Fruit fly (Drosophila melanogaster) whole organism, embryonic: ENCODE data around the gene Usp5.

Source experiments
- Atf6 ChIP-seq: fragments of 200-800 bp; sonication (Bioruptor generic); IDR thresholded peaks from 2 replicates; pipeline ENCODE4 v1.3.6; 2022; ENCODE audit warnings: missing biosample characterization, missing genetic modification characterization
- BEAF-32 ChIP-seq: fragments of 200-800 bp; sonication (Bioruptor generic); optimal IDR thresholded peaks from 3 replicates; lab custom pipeline; 2017; ENCODE audit warnings: missing biosample characterization, missing genetic modification characterization, mild to moderate bottlenecking, moderate library complexity, missing genetic modification reagents
- C15 ChIP-seq: fragments of 200-800 bp; sonication (Bioruptor generic); IDR thresholded peaks from 3 replicates; pipeline ENCODE4 v1.3.6; 2022; ENCODE audit warnings: missing biosample characterization, missing genetic modification characterization
- CG12155 ChIP-seq: fragments of 200-800 bp; sonication (Bioruptor generic); optimal IDR thresholded peaks from 3 replicates; lab custom pipeline; 2016; ENCODE audit warnings: missing biosample characterization, missing genetic modification characterization
- CG12236 ChIP-seq: fragments of 200-800 bp; sonication (Bioruptor generic); optimal IDR thresholded peaks from 2 replicates; lab custom pipeline; 2016; ENCODE audit warnings: missing biosample characterization, missing genetic modification characterization
- CG1233 ChIP-seq: fragments of 200-800 bp; sonication (Bioruptor generic); optimal IDR thresholded peaks from 4 replicates; lab custom pipeline; 2018; ENCODE audit warnings: missing biosample characterization, mild to moderate bottlenecking, missing genetic modification characterization
- CG12744 ChIP-seq: fragments of 200-800 bp; sonication (Bioruptor generic); optimal IDR thresholded peaks from 2 replicates; lab custom pipeline; 2016; ENCODE audit warnings: missing biosample characterization, missing genetic modification characterization
- CG13287 ChIP-seq: fragments of 200-800 bp; sonication (Bioruptor generic); IDR thresholded peaks from 2 replicates; pipeline ENCODE4 v1.3.6; 2022; ENCODE audit warnings: missing biosample characterization, missing genetic modification characterization; ENCODE audit not compliant: partially characterized antibody
- CG13775 ChIP-seq: fragments of 200-800 bp; sonication (Bioruptor generic); optimal IDR thresholded peaks from 3 replicates; lab custom pipeline; 2017; ENCODE audit warnings: missing biosample characterization, mild to moderate bottlenecking, missing genetic modification characterization
- CG14710 ChIP-seq: fragments of 200-800 bp; sonication (Bioruptor generic); optimal IDR thresholded peaks from 3 replicates; lab custom pipeline; 2019; ENCODE audit warnings: missing biosample characterization, mild to moderate bottlenecking, missing genetic modification characterization, moderate library complexity
- CG16813 ChIP-seq: fragments of 200-800 bp; sonication (Bioruptor generic); IDR thresholded peaks from 3 replicates; pipeline ENCODE4 v1.3.6; 2022; ENCODE audit warnings: missing biosample characterization, missing genetic modification characterization; ENCODE audit not compliant: partially characterized antibody
- CG17328 ChIP-seq: fragments of 200-800 bp; sonication (Bioruptor generic); IDR thresholded peaks from 2 replicates; pipeline ENCODE4 v1.3.6; 2022; ENCODE audit warnings: missing biosample characterization, missing genetic modification characterization
- CG17361 ChIP-seq: fragments of 200-800 bp; sonication (Bioruptor generic); IDR thresholded peaks from 3 replicates; pipeline ENCODE4 v1.3.6; 2022; ENCODE audit warnings: missing biosample characterization, missing genetic modification characterization
- CG17568 ChIP-seq: fragments of 200-800 bp; sonication (Bioruptor generic); optimal IDR thresholded peaks from 2 replicates; lab custom pipeline; 2018; ENCODE audit warnings: missing biosample characterization, mild to moderate bottlenecking, missing genetic modification characterization, moderate library complexity
- CG1792 ChIP-seq: fragments of 200-800 bp; sonication (Bioruptor generic); optimal IDR thresholded peaks from 2 replicates; lab custom pipeline; 2016; ENCODE audit warnings: missing biosample characterization, missing genetic modification characterization
- CG4424 ChIP-seq: fragments of 200-800 bp; sonication (Bioruptor generic); optimal IDR thresholded peaks from 3 replicates; lab custom pipeline; 2016; ENCODE audit warnings: missing biosample characterization, missing genetic modification characterization
- CG8281 ChIP-seq: fragments of 200-800 bp; sonication (Bioruptor generic); optimal IDR thresholded peaks from 2 replicates; lab custom pipeline; 2018; ENCODE audit warnings: missing biosample characterization, mild to moderate bottlenecking, missing genetic modification characterization, moderate library complexity
- CG9727 ChIP-seq: fragments of 200-800 bp; sonication (Bioruptor generic); optimal IDR thresholded peaks from 3 replicates; lab custom pipeline; 2017; ENCODE audit warnings: missing biosample characterization, mild to moderate bottlenecking, missing genetic modification characterization
- Dad ChIP-seq: fragments of 200-800 bp; sonication (Bioruptor generic); optimal IDR thresholded peaks from 3 replicates; lab custom pipeline; 2016; ENCODE audit warnings: missing biosample characterization, missing genetic modification characterization
- Dek ChIP-seq: fragments of 200-800 bp; sonication (Bioruptor generic); optimal IDR thresholded peaks from 3 replicates; lab custom pipeline; 2019; ENCODE audit warnings: missing biosample characterization, mild to moderate bottlenecking, missing genetic modification characterization, moderate library complexity
- Hey ChIP-seq: fragments of 200-800 bp; sonication (Bioruptor generic); optimal IDR thresholded peaks from 3 replicates; lab custom pipeline; 2018; ENCODE audit warnings: missing biosample characterization, mild to moderate bottlenecking, missing genetic modification characterization
- Hsf ChIP-seq: fragments of 200-800 bp; sonication (Bioruptor generic); optimal IDR thresholded peaks from 3 replicates; lab custom pipeline; 2016; ENCODE audit warnings: missing biosample characterization, missing genetic modification characterization
- Jarid2 ChIP-seq: fragments of 200-800 bp; sonication (Bioruptor generic); optimal IDR thresholded peaks from 3 replicates; lab custom pipeline; 2017; ENCODE audit warnings: mild to moderate bottlenecking, missing biosample characterization, missing genetic modification reagents, missing genetic modification characterization
- Lhr ChIP-seq: fragments of 200-800 bp; sonication (Bioruptor generic); optimal IDR thresholded peaks from 3 replicates; lab custom pipeline; 2017; ENCODE audit warnings: mild to moderate bottlenecking, missing biosample characterization, missing genetic modification reagents, missing genetic modification characterization
- MESR4 ChIP-seq: fragments of 200-800 bp; sonication (Bioruptor generic); optimal IDR thresholded peaks from 2 replicates; lab custom pipeline; 2018; ENCODE audit warnings: missing biosample characterization, mild to moderate bottlenecking, missing genetic modification characterization, moderate library complexity
- Pdp1 ChIP-seq, 2 experiments: fragments of 200-800 bp; sonication (Bioruptor generic); optimal IDR thresholded peaks; 3 replicates each; lab custom pipeline; 2016; ENCODE audit warnings: missing biosample characterization in 2 of 2, missing genetic modification characterization in 2 of 2, mild to moderate bottlenecking in 1 of 2, moderate library complexity in 1 of 2
- Sox100B ChIP-seq: fragments of 200-800 bp; sonication (Bioruptor generic); optimal IDR thresholded peaks from 3 replicates; lab custom pipeline; 2018; ENCODE audit warnings: missing biosample characterization, mild to moderate bottlenecking, missing genetic modification characterization
- cato ChIP-seq: fragments of 200-800 bp; sonication (Bioruptor generic); optimal IDR thresholded peaks from 2 replicates; lab custom pipeline; 2016; ENCODE audit warnings: missing biosample characterization, missing genetic modification characterization, borderline replicate concordance
- croc ChIP-seq: fragments of 200-800 bp; sonication (Bioruptor generic); conservative IDR thresholded peaks from 3 replicates; pipeline ENCODE4 v1.3.6; 2022; ENCODE audit warnings: missing biosample characterization, missing genetic modification characterization
- crol ChIP-seq: fragments of 200-800 bp; sonication (Bioruptor generic); IDR thresholded peaks from 2 replicates; pipeline ENCODE4 v1.3.6; 2022; ENCODE audit warnings: missing biosample characterization, missing genetic modification characterization
- dan ChIP-seq: fragments of 200-800 bp; sonication (Bioruptor generic); IDR thresholded peaks from 2 replicates; pipeline ENCODE4 v1.3.6; 2022; ENCODE audit warnings: missing biosample characterization, missing genetic modification characterization
- dati ChIP-seq: fragments of 200-800 bp; sonication (Bioruptor generic); IDR thresholded peaks from 2 replicates; pipeline ENCODE4 v1.3.6; 2022; ENCODE audit warnings: missing biosample characterization, missing genetic modification characterization
- dmrt99B ChIP-seq: fragments of 200-800 bp; sonication (Bioruptor generic); optimal IDR thresholded peaks from 2 replicates; lab custom pipeline; 2018; ENCODE audit warnings: missing biosample characterization, mild to moderate bottlenecking, missing genetic modification characterization, moderate library complexity
- fd3F ChIP-seq: fragments of 200-800 bp; sonication (Bioruptor generic); optimal IDR thresholded peaks from 2 replicates; lab custom pipeline; 2018; ENCODE audit warnings: missing biosample characterization, mild to moderate bottlenecking, missing genetic modification characterization, moderate library complexity
- gce ChIP-seq: fragments of 200-800 bp; sonication (Bioruptor generic); IDR thresholded peaks from 3 replicates; pipeline ENCODE4 v1.3.6; 2022; ENCODE audit warnings: missing biosample characterization, missing genetic modification characterization
- h ChIP-seq: fragments of >200 bp; optimal IDR thresholded peaks from 2 replicates; lab custom pipeline; 2017
- her ChIP-seq: fragments of 200-800 bp; sonication (Bioruptor generic); optimal IDR thresholded peaks from 2 replicates; lab custom pipeline; 2016; ENCODE audit warnings: missing biosample characterization, missing genetic modification characterization
- mld ChIP-seq: fragments of 200-800 bp; sonication (Bioruptor generic); IDR thresholded peaks from 3 replicates; pipeline ENCODE4 v1.3.6; 2022; ENCODE audit warnings: missing biosample characterization, missing genetic modification characterization; ENCODE audit not compliant: partially characterized antibody
- org-1 ChIP-seq: fragments of 200-800 bp; sonication (Bioruptor generic); optimal IDR thresholded peaks from 2 replicates; lab custom pipeline; 2017; ENCODE audit warnings: missing biosample characterization, missing genetic modification characterization
- otp ChIP-seq: fragments of 200-800 bp; sonication (Bioruptor generic); IDR thresholded peaks from 3 replicates; pipeline ENCODE4, ENCODE4 v1.3.6; 2022; ENCODE audit warnings: missing biosample characterization, missing genetic modification characterization
- pb ChIP-seq: fragments of 200-800 bp; sonication (Bioruptor generic); optimal IDR thresholded peaks from 3 replicates; lab custom pipeline; 2016; ENCODE audit warnings: missing biosample characterization, missing genetic modification characterization
- pum ChIP-seq: fragments of 200-800 bp; sonication (Bioruptor generic); optimal IDR thresholded peaks from 2 replicates; lab custom pipeline; 2016; ENCODE audit warnings: missing biosample characterization, missing genetic modification characterization
- schlank ChIP-seq: fragments of 200-800 bp; sonication (Bioruptor generic); optimal IDR thresholded peaks from 2 replicates; lab custom pipeline; 2018; ENCODE audit warnings: missing biosample characterization, mild to moderate bottlenecking, missing genetic modification characterization
- sim ChIP-seq: fragments of 200-800 bp; sonication (Bioruptor generic); IDR thresholded peaks from 2 replicates; pipeline ENCODE4 v1.3.6; 2022; ENCODE audit warnings: missing biosample characterization, missing genetic modification characterization
- ssp ChIP-seq: fragments of 200-800 bp; sonication (Bioruptor generic); IDR thresholded peaks from 2 replicates; pipeline ENCODE4 v1.3.6; 2022; ENCODE audit warnings: missing biosample characterization, missing genetic modification characterization
- stwl ChIP-seq: fragments of 200-800 bp; sonication (Bioruptor generic); optimal IDR thresholded peaks from 3 replicates; lab custom pipeline; 2018; ENCODE audit warnings: missing biosample characterization, mild to moderate bottlenecking, missing genetic modification characterization, moderate library complexity
- tap ChIP-seq: fragments of 200-800 bp; optimal IDR thresholded peaks from 3 replicates; lab custom pipeline; 2019; ENCODE audit warnings: missing biosample characterization, mild to moderate bottlenecking, missing genetic modification characterization, moderate library complexity
- z ChIP-seq: fragments of 200-800 bp; sonication (Bioruptor generic); IDR thresholded peaks from 3 replicates; pipeline ENCODE4 v1.3.6; 2022; ENCODE audit warnings: missing biosample characterization, missing genetic modification characterization

Usp5 gene

dm6 chr3L:3148125-3149059 lies at the start of gene Usp5, which contains the start of gene BtbVII (continued):
- TF ChIP-seq CG4424 (GFP tag; lab: Kevin White, UChicago), result peak; percentile 28
- peak; percentile 30; the same call in 2 of the 3 replicates for TF ChIP-seq CG17361
- peak; percentile 36 for TF ChIP-seq fd3F (GFP tag; lab: Kevin White, UChicago)
- peak; percentile 24 for TF ChIP-seq schlank (tag; lab: Kevin White, UChicago)
- TF ChIP-seq Dad (GFP tag; lab: Kevin White, UChicago), result peak; percentile 14
- no peak for TF ChIP-seq CG12236
- 0 out of 3 replicates have a peak, but pooled peaks have one; percentile 39 for TF ChIP-seq croc (GFP tag; lab: Robert Waterston, UW)
- TF ChIP-seq CG8281, result no peak
- no peak for TF ChIP-seq C15 (GFP tag; lab: Robert Waterston, UW)
- peak; percentile 43 for TF ChIP-seq pb (GFP tag; lab: Kevin White, UChicago)
- TF ChIP-seq CG13775 (GFP tag; lab: Kevin White, UChicago), result peak; percentile 70
- peak; percentile 27 for TF ChIP-seq cato (GFP tag; lab: Kevin White, UChicago)
- TF ChIP-seq CG1792, result peak; percentile 33
- TF ChIP-seq Dek (tag; lab: Kevin White, UChicago), result peak; percentile 46
- no peak for TF ChIP-seq dan (GFP tag; lab: Robert Waterston, UW)
- TF ChIP-seq tap, result no peak
- 0 out of 3 replicates have a peak, but pooled peaks have one; percentile 15 for TF ChIP-seq otp (GFP tag; lab: Robert Waterston, UW)
- TF ChIP-seq MESR4 (GFP tag; lab: Kevin White, UChicago), result peak; percentile 56
- no peak for TF ChIP-seq Hey (tag; lab: Kevin White, UChicago)
- no peak for TF ChIP-seq crol
- TF ChIP-seq h, result no peak
- TF ChIP-seq CG17568 (GFP tag; lab: Kevin White, UChicago), result no peak
- peak; percentile 65 for TF ChIP-seq CG9727
- peak; percentile 54 for TF ChIP-seq ssp (GFP tag; lab: Robert Waterston, UW)
- TF ChIP-seq org-1 (GFP tag; lab: Kevin White, UChicago), result peak; percentile 8
- TF ChIP-seq BEAF-32 (GFP tag; lab: Kevin White, UChicago), result peak; percentile 95
- TF ChIP-seq gce, result no peak
- TF ChIP-seq her (GFP tag; lab: Kevin White, UChicago), result peak; percentile 74
- peak; percentile 26 for TF ChIP-seq CG12744 (GFP tag; lab: Kevin White, UChicago)
- peak; percentile 90 for TF ChIP-seq mld (GFP tag; lab: Robert Waterston, UW)
- TF ChIP-seq Sox100B (GFP tag; lab: Kevin White, UChicago), result no peak
- TF ChIP-seq Hsf (GFP tag; lab: Kevin White, UChicago), result peak; percentile 76
- peak; percentile 99 for TF ChIP-seq CG13287
- no peak for TF ChIP-seq dati (GFP tag; lab: Robert Waterston, UW)
- peak; percentile 43; the same call in 1 of the 2 replicates for TF ChIP-seq Atf6 (GFP tag; lab: Robert Waterston, UW)
- TF ChIP-seq CG12155, result peak; percentile 45
- TF ChIP-seq Jarid2 (GFP tag; lab: Kevin White, UChicago), result no peak
- TF ChIP-seq pum, result peak; percentile 50
- TF ChIP-seq CG1233 (GFP tag; lab: Kevin White, UChicago), result no peak
- 0 out of 2 replicates have a peak, but pooled peaks have one; percentile 7 for TF ChIP-seq sim (GFP tag; lab: Robert Waterston, UW)
- TF ChIP-seq Pdp1 (GFP tag; optimal IDR thresholded peaks at IDR 0.05; lab: Kevin White, UChicago), result peak; percentile 61 to 69
- peak; percentile 73 for TF ChIP-seq CG14710
- TF ChIP-seq z, result no peak
- peak; percentile 30; the same call in 1 of the 2 replicates for TF ChIP-seq CG17328 (GFP tag; lab: Robert Waterston, UW)
- peak; percentile 95 for TF ChIP-seq CG16813 (GFP tag; lab: Robert Waterston, UW)
- no peak for TF ChIP-seq dmrt99B (tag; lab: Kevin White, UChicago)
- peak; percentile 61 for TF ChIP-seq stwl
- peak; percentile 72 for TF ChIP-seq Lhr (GFP tag; lab: Kevin White, UChicago)
